Worm (Caenorhabditis elegans): ENCODE results near the gene oac-50.
"Not testable (repeated sequence)": the region's sequence is repeated elsewhere in the genome, so short reads cannot be mapped to it uniquely, and the experiment has no call there.

The oac-50 gene

DNA sequence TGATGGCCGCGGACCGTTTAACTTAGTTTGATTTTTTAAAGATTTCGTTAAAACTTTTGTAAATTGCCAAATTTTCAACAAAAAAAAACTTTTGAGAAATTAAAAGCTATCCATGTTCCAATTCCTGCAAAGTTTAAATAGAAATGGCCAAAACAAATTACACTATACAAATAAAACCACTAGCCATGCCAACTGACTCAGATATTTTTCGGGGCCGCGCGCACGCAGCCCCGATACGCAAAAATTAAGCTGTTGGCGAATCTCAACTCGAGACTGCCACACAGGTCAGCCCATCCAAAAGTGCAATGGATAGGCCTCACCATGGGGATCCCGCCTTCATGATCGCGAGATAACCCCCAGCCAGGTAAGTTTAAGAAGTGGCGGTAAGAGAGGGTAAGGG, 13.3 kb upstream of the oac-50 start:
- TF ChIP-seq madf-5 (GFP tag; IDR thresholded peaks at IDR 0.05) (0 out of 4 replicates have a peak, but pooled peaks of 1 of the 2 experiments have one; percentile 33), lin-38 (GFP tag; IDR thresholded peaks at IDR 0.05) (peak; percentile 44; the same call in 1 of the 2 replicates), lim-7 (GFP tag; IDR thresholded peaks at IDR 0.05) (0 out of 2 replicates have a peak, but pooled peaks have one; percentile 16), zfp-3 (GFP tag; conservative IDR thresholded peaks at IDR 0.05) (peak; percentile 76; the same call in 1 of the 2 replicates), pha-4 (GFP tag; IDR thresholded peaks at IDR 0.05) (peak; percentile 68), T26A8.4 (GFP tag; IDR thresholded peaks at IDR 0.05) (0 out of 2 replicates have a peak, but pooled peaks have one; percentile 39), php-3 (GFP tag; IDR thresholded peaks at IDR 0.05) (peak; percentile 27; the same call in 1 of the 2 replicates), set-16 (GFP tag; IDR thresholded peaks at IDR 0.05) (0 out of 2 replicates have a peak, but pooled peaks have one; percentile 15), ctbp-1 (GFP tag; IDR thresholded peaks at IDR 0.05) (peak; percentile 64; the same call in 1 of the 2 replicates), mdt-29 (GFP tag; IDR thresholded peaks at IDR 0.05) (peak; percentile 15; the same call in 1 of the 2 replicates), egl-43 (GFP tag; IDR thresholded peaks at IDR 0.05) (peak; percentile 53; the same call in 1 of the 2 replicates), ceh-44 (GFP tag; IDR thresholded peaks at IDR 0.05) (peak; percentile 41; the same call in 1 of the 2 replicates)
- TF ChIP-seq pha-4 (tag; optimal IDR thresholded peaks at IDR 0.05) = not testable (repeated sequence)

DNA sequence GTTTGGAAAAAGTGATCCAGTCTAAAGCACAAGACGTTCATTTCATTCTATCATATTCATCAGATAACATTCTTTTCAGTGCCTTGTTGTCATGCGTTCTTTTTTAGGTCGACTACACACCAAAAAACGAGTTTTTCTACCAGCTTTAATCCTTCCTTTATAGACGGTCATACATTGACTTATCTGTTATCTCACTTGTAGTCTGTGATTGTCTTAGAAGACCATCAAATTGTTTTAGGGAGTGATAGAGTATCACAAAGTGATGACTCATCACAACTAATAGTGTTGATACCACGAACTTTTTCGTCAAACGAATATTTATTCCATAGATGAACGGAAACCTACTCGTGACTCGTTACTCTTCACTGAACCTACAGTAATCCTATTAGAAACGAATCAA, 12.5 kb upstream of the oac-50 start:
- TF ChIP-seq unc-39 (tag; optimal IDR thresholded peaks at IDR 0.05) (no peak), dve-1 (tag; optimal IDR thresholded peaks at IDR 0.05; ENCODE audit: insufficient read depth) (peak; percentile 31), unc-62 (GFP tag; optimal IDR thresholded peaks at IDR 0.05 in 1 of 2) (peak in 1 of 2 experiments; percentile 83), unc-62 (tag; optimal IDR thresholded peaks at IDR 0.05) (no peak), aha-1 (tag) (peak; percentile 26), daf-12 (tag; optimal IDR thresholded peaks at IDR 0.05) (no peak), hlh-11 (tag; optimal IDR thresholded peaks at IDR 0.05) (peak; percentile 67), daf-16 (GFP tag; optimal IDR thresholded peaks at IDR 0.05) (no peak), daf-16 (tag; optimal IDR thresholded peaks at IDR 0.05) (peak; percentile 25), mes-2 (tag; optimal IDR thresholded peaks at IDR 0.05; ENCODE audit: poor library complexity, severe bottlenecking) (peak; percentile 30), nhr-48 (tag; optimal IDR thresholded peaks at IDR 0.05) (peak; percentile 88), ZK337.2 (GFP tag; IDR thresholded peaks at IDR 0.05) (no peak), nhr-25 (tag; optimal IDR thresholded peaks at IDR 0.05; ENCODE audit: borderline replicate concordance, insufficient read depth) (no peak), F49E8.2 (tag; optimal IDR thresholded peaks at IDR 0.05; ENCODE audit: borderline replicate concordance) (no peak), hmg-1.1 (GFP tag; IDR thresholded peaks at IDR 0.05) (0 out of 2 replicates have a peak, but pooled peaks have one; percentile 19), nhr-28 (tag; optimal IDR thresholded peaks at IDR 0.05) (peak; percentile 90), lsy-2 (tag; optimal IDR thresholded peaks at IDR 0.05) (peak in 1 of 2 experiments; percentile 10), nhr-6 (tag; optimal IDR thresholded peaks at IDR 0.05) (no peak), mdl-1 (tag; optimal IDR thresholded peaks at IDR 0.05) (peak; percentile 66 to 71), madf-9 (GFP tag; conservative IDR thresholded peaks at IDR 0.05) (no peak), ceh-20 (GFP tag; IDR thresholded peaks at IDR 0.05) (no peak), hlh-30 (tag; optimal IDR thresholded peaks at IDR 0.05; ENCODE audit: insufficient read depth) (peak; percentile 62), dmd-6 (GFP tag; IDR thresholded peaks at IDR 0.05) (peak; percentile 13; the same call in 1 of the 2 replicates), cey-2 (tag; optimal IDR thresholded peaks at IDR 0.05; ENCODE audit: borderline replicate concordance, insufficient read depth) (peak; percentile 17)

DNA sequence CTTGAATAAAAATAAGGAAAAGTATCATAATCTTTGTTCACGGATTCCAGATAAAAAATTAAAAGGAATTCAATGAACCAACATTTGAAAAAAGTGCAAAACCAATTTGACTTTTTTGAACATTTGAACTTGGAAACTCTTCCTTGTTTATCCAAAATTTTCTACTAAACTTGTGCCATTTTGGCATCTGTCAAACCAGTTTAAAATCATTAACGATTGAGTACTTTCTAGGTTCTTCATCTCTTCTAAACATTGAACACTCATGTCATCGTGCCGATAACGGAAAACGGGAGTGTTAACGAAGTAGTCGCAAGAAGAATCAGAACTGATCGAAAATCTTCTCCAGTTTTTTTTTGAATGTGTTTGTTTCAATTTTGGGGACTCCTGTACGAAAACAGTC, 10.9 kb upstream of the oac-50 start:
- TF ChIP-seq mdl-1 (tag; optimal IDR thresholded peaks at IDR 0.05) (peak in 1 of 2 experiments; percentile 24), dmd-6 (GFP tag; IDR thresholded peaks at IDR 0.05) (0 out of 2 replicates have a peak, but pooled peaks have one; percentile 30), F26F4.8 (GFP tag; conservative IDR thresholded peaks at IDR 0.05) (no peak), nhr-28 (tag; optimal IDR thresholded peaks at IDR 0.05) (peak; percentile 48)
